Worm (Caenorhabditis elegans) whole organism, early embryonic: ENCODE data around the gene sri-39.

ENCODE experiments used
- B0310.2 ChIP-seq: sonication (generic microtip); optimal IDR thresholded peaks from 2 replicates; lab custom pipeline; 2016; ENCODE audit warnings: mild to moderate bottlenecking, missing genetic modification characterization, missing compliant biosample characterization
- aly-1 ChIP-seq: sonication (generic microtip); optimal IDR thresholded peaks from 2 replicates; lab custom pipeline; 2016; ENCODE audit warnings: missing genetic modification characterization, missing compliant biosample characterization
- ama-1 ChIP-seq: fragments of 150-350 bp; optimal IDR thresholded peaks from 2 replicates; lab custom pipeline; 2014
- ceh-13 ChIP-seq: fragments of 200-800 bp; sonication (Bioruptor generic); optimal IDR thresholded peaks from 2 replicates; lab custom pipeline; 2018; ENCODE audit warnings: mild to moderate bottlenecking, missing genetic modification characterization, missing compliant biosample characterization
- ets-7 ChIP-seq: sonication (generic microtip); optimal IDR thresholded peaks from 2 replicates; lab custom pipeline; 2016; ENCODE audit warnings: missing genotype, missing genetic modification characterization, missing compliant biosample characterization
- flt-1 ChIP-seq: fragments of 200-800 bp; sonication (Bioruptor generic); IDR thresholded peaks from 2 replicates; pipeline ENCODE4 v1.3.6; 2022; ENCODE audit warnings: missing genetic modification characterization, missing compliant biosample characterization
- hmg-4 ChIP-seq: fragments of 200-800 bp; sonication (Bioruptor generic); optimal IDR thresholded peaks from 2 replicates; lab custom pipeline; 2018; ENCODE audit warnings: mild to moderate bottlenecking, missing genetic modification characterization, missing compliant biosample characterization
- pes-1 ChIP-seq: fragments of 200-800 bp; sonication (Bioruptor generic); IDR thresholded peaks from 2 replicates; pipeline ENCODE4 v1.3.6; 2022; ENCODE audit warnings: missing genetic modification reagents, missing genetic modification characterization, missing compliant biosample characterization
- scrt-1 ChIP-seq: fragments of 200-800 bp; sonication (Bioruptor generic); IDR thresholded peaks from 2 replicates; pipeline ENCODE4 v1.3.6; 2022; ENCODE audit warnings: missing genetic modification characterization, missing compliant biosample characterization
- sea-1 ChIP-seq: fragments of 200-800 bp; sonication (Bioruptor generic); conservative IDR thresholded peaks from 2 replicates; pipeline ENCODE4 v1.3.6; 2022; ENCODE audit warnings: missing genetic modification characterization, missing compliant biosample characterization
- tbx-11 ChIP-seq: fragments of 200-800 bp; sonication (Bioruptor generic); IDR thresholded peaks from 2 replicates; pipeline ENCODE4 v1.3.6; 2022; ENCODE audit warnings: missing genetic modification characterization, missing compliant biosample characterization
- tbx-37 ChIP-seq: fragments of 200-800 bp; sonication (Bioruptor generic); conservative IDR thresholded peaks from 2 replicates; pipeline ENCODE4 v1.3.6; 2022; ENCODE audit warnings: missing genetic modification reagents, missing genetic modification characterization, missing compliant biosample characterization
- tra-4 ChIP-seq: sonication (generic microtip); optimal IDR thresholded peaks from 2 replicates; lab custom pipeline; 2017; ENCODE audit warnings: missing genetic modification characterization, missing compliant biosample characterization

DNA sequence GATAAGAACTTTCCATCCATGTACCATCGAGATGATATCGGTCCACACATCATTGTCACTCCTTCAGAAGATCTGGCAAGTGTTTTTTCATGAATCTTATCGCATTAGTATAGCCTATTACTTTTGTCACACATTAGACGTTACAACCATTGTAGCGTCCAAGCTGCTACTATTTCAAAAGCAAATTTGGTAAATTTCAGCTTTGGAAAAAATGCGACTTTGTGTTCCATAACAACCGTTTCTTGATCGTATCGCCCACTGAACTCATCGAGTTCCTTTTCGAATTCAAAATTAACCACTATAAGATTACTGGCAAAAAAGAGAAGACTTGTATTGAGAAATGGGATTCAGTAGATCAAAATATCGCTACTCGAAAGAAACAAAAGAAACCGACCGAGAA, 34.3 kb upstream of the sri-39 start:
- TF ChIP-seq scrt-1 = no peak
- no peak for TF ChIP-seq pes-1 (GFP tag; lab: Robert Waterston, UW)
- TF ChIP-seq B0310.2 (tag; lab: Kevin White, UChicago) = no peak
- no peak for TF ChIP-seq ama-1 (lab: Kevin White, UChicago)
- TF ChIP-seq tbx-37 (GFP tag; lab: Robert Waterston, UW) = no peak
- TF ChIP-seq ceh-13 (GFP tag; lab: Kevin White, UChicago) = no peak
- TF ChIP-seq ets-7 (tag; lab: Kevin White, UChicago) = no peak
- TF ChIP-seq sea-1 = no peak
- TF ChIP-seq tbx-11 (GFP tag; lab: Robert Waterston, UW) = no peak
- no peak for TF ChIP-seq flt-1 (GFP tag; lab: Robert Waterston, UW)
- no peak for TF ChIP-seq tra-4 (tag; lab: Kevin White, UChicago)
- no peak for TF ChIP-seq hmg-4 (GFP tag; lab: Kevin White, UChicago)
- TF ChIP-seq aly-1 (tag; lab: Kevin White, UChicago) = no peak
